Worm (Caenorhabditis elegans) whole organism, mixed stage, embryonic: ENCODE data around the gene R10E9.3.

Experiments used
- blmp-1 ChIP-seq: fragments of 150-350 bp; optimal IDR thresholded peaks from 2 replicates; lab custom pipeline; 2014; ENCODE audit warnings: missing biosample characterization, missing genetic modification characterization
- elt-3 ChIP-seq: fragments of 150-350 bp; optimal IDR thresholded peaks from 2 replicates; lab custom pipeline; 2014; ENCODE audit warnings: missing biosample characterization, missing genetic modification characterization
- lin-13 ChIP-seq: fragments of 150-350 bp; optimal IDR thresholded peaks from 2 replicates; lab custom pipeline; 2014; ENCODE audit warnings: missing biosample characterization, missing genetic modification characterization
- nhr-237 ChIP-seq: fragments of 150-350 bp; optimal IDR thresholded peaks from 2 replicates; lab custom pipeline; 2014; ENCODE audit warnings: missing biosample characterization, missing genetic modification characterization
- nhr-76 ChIP-seq: sonication (generic microtip); optimal IDR thresholded peaks from 2 replicates; lab custom pipeline; 2017; ENCODE audit warnings: missing biosample characterization, missing genetic modification characterization
- sem-2 ChIP-seq: fragments of 200-800 bp; sonication (Bioruptor generic); optimal IDR thresholded peaks from 2 replicates; lab custom pipeline; 2018; ENCODE audit warnings: mild to moderate bottlenecking, missing genetic modification characterization, missing compliant biosample characterization
- unc-62 ChIP-seq: fragments of 150-350 bp; optimal IDR thresholded peaks from 2 replicates; lab custom pipeline; 2014; ENCODE audit warnings: missing biosample characterization, missing genetic modification reagents, missing genetic modification characterization

ce11 chrIII:3976992-3977391 lies 17.0 kb downstream of the R10E9.3 start:
- TF ChIP-seq lin-13 (no peak), elt-3 (tag; lab: Kevin White, UChicago) (no peak), sem-2 (no peak), nhr-237 (tag; lab: Kevin White, UChicago) (no peak), blmp-1 (no peak), nhr-76 (tag; lab: Kevin White, UChicago) (no peak), unc-62 (GFP tag; lab: Kevin White, UChicago) (no peak)
